Fruit fly (Drosophila melanogaster) whole organism, pupa: ENCODE measurements around the gene CG3819.

Experiments used
- CG15710 ChIP-seq: fragments of 200-800 bp; sonication (Bioruptor generic); optimal IDR thresholded peaks from 2 replicates; lab custom pipeline; 2018; ENCODE audit warnings: missing biosample characterization, mild to moderate bottlenecking, missing genetic modification characterization, moderate library complexity
- CG32121 ChIP-seq: fragments of 200-800 bp; sonication (Bioruptor generic); IDR thresholded peaks from 2 replicates; pipeline ENCODE4 v1.3.6; 2022; ENCODE audit warnings: missing biosample characterization, missing genetic modification characterization
- CG4496 ChIP-seq: fragments of 200-800 bp; sonication (Bioruptor generic); IDR thresholded peaks from 3 replicates; pipeline ENCODE4 v1.3.6; 2022; ENCODE audit warnings: missing biosample characterization, missing genetic modification characterization
- CG8301 ChIP-seq: fragments of 200-800 bp; sonication (Bioruptor generic); optimal IDR thresholded peaks from 2 replicates; lab custom pipeline; 2018; ENCODE audit warnings: missing biosample characterization, mild to moderate bottlenecking, missing genetic modification characterization
- EcR ChIP-seq: fragments of 200-800 bp; sonication (Bioruptor generic); optimal IDR thresholded peaks from 3 replicates; lab custom pipeline; 2019; ENCODE audit warnings: missing biosample characterization, missing genetic modification characterization, mild to moderate bottlenecking, moderate library complexity, missing genetic modification reagents
- Ets98B ChIP-seq: fragments of 200-800 bp; sonication (Bioruptor generic); IDR thresholded peaks from 2 replicates; pipeline ENCODE4 v1.3.6; 2022; ENCODE audit warnings: missing biosample characterization, missing genetic modification characterization
- Pif1A ChIP-seq: fragments of 200-800 bp; sonication (Bioruptor generic); optimal IDR thresholded peaks from 3 replicates; lab custom pipeline; 2016; ENCODE audit warnings: missing biosample characterization, missing genetic modification characterization

DNA sequence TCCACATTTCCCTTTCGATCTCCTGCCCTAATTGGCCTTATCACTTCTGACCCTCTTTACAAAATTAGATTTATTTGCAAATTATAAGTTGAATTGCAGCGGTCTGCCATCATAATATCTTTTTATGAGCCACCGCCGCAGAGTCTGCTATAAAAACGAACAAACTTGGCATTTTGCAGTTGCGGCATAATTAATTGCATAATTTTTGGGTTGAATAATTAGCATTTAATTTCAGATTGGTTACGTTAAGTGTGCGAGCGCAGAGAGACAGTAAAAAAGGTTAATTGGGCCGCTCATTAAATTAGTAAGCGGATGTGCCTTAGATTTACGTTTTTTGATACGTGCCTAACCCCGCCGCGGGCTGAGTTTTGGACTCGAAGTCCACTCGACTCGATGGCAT is 27.2 kb upstream of the CG3819 start:
- TF ChIP-seq Pif1A, result no peak
- no peak for TF ChIP-seq CG8301
- no peak for TF ChIP-seq Ets98B (GFP tag; lab: Robert Waterston, UW)
- no peak for TF ChIP-seq CG15710
- TF ChIP-seq CG32121 (GFP tag; lab: Robert Waterston, UW), result no peak
- no peak for TF ChIP-seq CG4496
- TF ChIP-seq EcR (GFP tag; lab: Kevin White, UChicago), result no peak
